Fruit fly (Drosophila melanogaster) whole organism, embryonic: Measurements from ENCODE around the gene Cpr73D.
A peak's percentile ranks its signal among the peaks of the same experiment; 100 is the strongest.

Source experiments
- Asciz ChIP-seq: fragments of 200-800 bp; sonication (Bioruptor generic); optimal IDR thresholded peaks from 2 replicates; lab custom pipeline; 2017; ENCODE audit warnings: missing biosample characterization, mild to moderate bottlenecking, missing genetic modification characterization, missing genetic modification reagents
- BtbVII ChIP-seq: fragments of 200-800 bp; sonication (Bioruptor generic); optimal IDR thresholded peaks from 3 replicates; lab custom pipeline; 2017; ENCODE audit warnings: missing biosample characterization, mild to moderate bottlenecking, missing genetic modification characterization
- CG10267 ChIP-seq: fragments of 200-800 bp; sonication (Bioruptor generic); optimal IDR thresholded peaks from 2 replicates; lab custom pipeline; 2018; ENCODE audit warnings: missing biosample characterization, mild to moderate bottlenecking, missing genetic modification characterization, moderate library complexity
- CG10565 ChIP-seq: fragments of 200-800 bp; sonication (Bioruptor generic); optimal IDR thresholded peaks from 3 replicates; lab custom pipeline; 2016; ENCODE audit warnings: missing biosample characterization, mild to moderate bottlenecking, missing genetic modification characterization
- CG11456 ChIP-seq: fragments of 200-800 bp; sonication (Bioruptor generic); IDR thresholded peaks from 3 replicates; pipeline ENCODE4 v1.3.6; 2022; ENCODE audit warnings: missing biosample characterization, missing genetic modification characterization
- CG12299 ChIP-seq: fragments of 200-800 bp; sonication (Bioruptor generic); optimal IDR thresholded peaks from 2 replicates; lab custom pipeline; 2018; ENCODE audit warnings: missing biosample characterization, mild to moderate bottlenecking, missing genetic modification characterization
- CG13894 ChIP-seq: fragments of 200-800 bp; sonication (Bioruptor generic); optimal IDR thresholded peaks from 3 replicates; lab custom pipeline; 2018; ENCODE audit warnings: missing biosample characterization, mild to moderate bottlenecking, missing genetic modification characterization, moderate library complexity
- CG14014 ChIP-seq: fragments of 200-800 bp; sonication (Bioruptor generic); IDR thresholded peaks from 2 replicates; pipeline ENCODE4 v1.3.6; 2022; ENCODE audit warnings: missing biosample characterization, missing genetic modification characterization
- CG15514 ChIP-seq: fragments of 200-800 bp; sonication (Bioruptor generic); optimal IDR thresholded peaks from 3 replicates; lab custom pipeline; 2017; ENCODE audit warnings: missing biosample characterization, missing genetic modification characterization, mild to moderate bottlenecking, moderate library complexity, missing genetic modification reagents
- CG1602 ChIP-seq: fragments of 200-800 bp; sonication (Bioruptor generic); optimal IDR thresholded peaks from 3 replicates; lab custom pipeline; 2016; ENCODE audit warnings: missing biosample characterization, missing genetic modification characterization
- CG18262 ChIP-seq: fragments of 200-800 bp; optimal IDR thresholded peaks from 3 replicates; lab custom pipeline; 2019; ENCODE audit warnings: missing biosample characterization, mild to moderate bottlenecking, missing genetic modification characterization, moderate library complexity
- CG2120 ChIP-seq: fragments of 200-800 bp; sonication (Bioruptor generic); optimal IDR thresholded peaks from 3 replicates; lab custom pipeline; 2016; ENCODE audit warnings: missing biosample characterization, missing genetic modification characterization
- CG3065 ChIP-seq: fragments of 200-800 bp; sonication (Bioruptor generic); optimal IDR thresholded peaks from 2 replicates; lab custom pipeline; 2016; ENCODE audit warnings: missing biosample characterization, missing genetic modification characterization
- CG3838 ChIP-seq: fragments of 200-800 bp; sonication (Bioruptor generic); optimal IDR thresholded peaks from 3 replicates; lab custom pipeline; 2016; ENCODE audit warnings: missing biosample characterization, missing genetic modification characterization
- CG5953 ChIP-seq: fragments of 200-800 bp; sonication (Bioruptor generic); IDR thresholded peaks from 2 replicates; pipeline ENCODE4 v1.3.6; 2022; ENCODE audit warnings: missing biosample characterization, missing genetic modification characterization
- CG7357 ChIP-seq: fragments of 200-800 bp; sonication (Bioruptor generic); IDR thresholded peaks from 3 replicates; pipeline ENCODE4 v1.3.6; 2022; ENCODE audit warnings: missing biosample characterization, missing genetic modification characterization
- CG7372 ChIP-seq: fragments of 200-800 bp; sonication (Bioruptor generic); IDR thresholded peaks from 2 replicates; pipeline ENCODE4 v1.3.6; 2022; ENCODE audit warnings: missing biosample characterization, missing genetic modification characterization
- CG8478 ChIP-seq: fragments of >200 bp; optimal IDR thresholded peaks from 2 replicates; lab custom pipeline; 2018
- CTCF ChIP-seq: fragments of 200-800 bp; sonication (Bioruptor generic); optimal IDR thresholded peaks from 2 replicates; lab custom pipeline; 2017; ENCODE audit warnings: missing biosample characterization, mild to moderate bottlenecking, missing genetic modification characterization, moderate library complexity
- CkIIα-i1 ChIP-seq: fragments of 200-800 bp; sonication (Bioruptor generic); IDR thresholded peaks from 2 replicates; pipeline ENCODE4 v1.3.6; 2022; ENCODE audit warnings: missing biosample characterization, missing genetic modification characterization
- CrebB ChIP-seq: fragments of 200-800 bp; sonication (Bioruptor generic); optimal IDR thresholded peaks from 3 replicates; lab custom pipeline; 2018; ENCODE audit warnings: missing biosample characterization, mild to moderate bottlenecking, missing genetic modification characterization
- Hr39 ChIP-seq: fragments of >200 bp; optimal IDR thresholded peaks from 2 replicates; lab custom pipeline; 2017
- Lhr ChIP-seq: fragments of 200-800 bp; sonication (Bioruptor generic); optimal IDR thresholded peaks from 3 replicates; lab custom pipeline; 2017; ENCODE audit warnings: mild to moderate bottlenecking, missing biosample characterization, missing genetic modification reagents, missing genetic modification characterization
- Lpt ChIP-seq: fragments of >200 bp; optimal IDR thresholded peaks from 2 replicates; lab custom pipeline; 2018; ENCODE audit warnings: missing biosample characterization, missing genetic modification characterization
- Med ChIP-seq: fragments of 200-800 bp; sonication (Bioruptor generic); peaks from one replicate; lab custom pipeline; 2016; ENCODE audit warnings: missing biosample characterization, missing genetic modification characterization, mild to moderate bottlenecking, inconsistent platforms, moderate library complexity
- Mrtf ChIP-seq: fragments of 200-800 bp; sonication (Bioruptor generic); IDR thresholded peaks from 3 replicates; pipeline ENCODE4 v1.3.6; 2022; ENCODE audit warnings: missing biosample characterization, missing genetic modification characterization
- NFAT ChIP-seq: fragments of 200-800 bp; sonication (Bioruptor generic); IDR thresholded peaks from 2 replicates; pipeline ENCODE4 v1.3.6; 2022; ENCODE audit warnings: missing biosample characterization, missing genetic modification characterization
- Six4 ChIP-seq: fragments of 200-800 bp; sonication (Bioruptor generic); optimal IDR thresholded peaks from 2 replicates; lab custom pipeline; 2016; ENCODE audit warnings: missing biosample characterization, missing genetic modification characterization
- Spps ChIP-seq: fragments of 200-800 bp; sonication (Bioruptor generic); optimal IDR thresholded peaks from 2 replicates; lab custom pipeline; 2018; ENCODE audit warnings: missing biosample characterization, mild to moderate bottlenecking, missing genetic modification characterization
- ac ChIP-seq: fragments of 200-800 bp; sonication (Bioruptor generic); optimal IDR thresholded peaks from 3 replicates; lab custom pipeline; 2017; ENCODE audit warnings: missing biosample characterization, mild to moderate bottlenecking, missing genetic modification characterization
- ap ChIP-seq: fragments of 200-800 bp; sonication (Bioruptor generic); IDR thresholded peaks from 2 replicates; pipeline ENCODE4 v1.3.6; 2022; ENCODE audit warnings: missing biosample characterization, missing genetic modification characterization
- ash1 ChIP-seq: fragments of 200-800 bp; sonication (Bioruptor generic); optimal IDR thresholded peaks from 2 replicates; lab custom pipeline; 2018; ENCODE audit warnings: missing biosample characterization, mild to moderate bottlenecking, missing genetic modification characterization
- az2 ChIP-seq: fragments of 200-800 bp; sonication (Bioruptor generic); optimal IDR thresholded peaks from 3 replicates; lab custom pipeline; 2016; ENCODE audit warnings: missing biosample characterization, missing genetic modification characterization
- cad ChIP-seq: fragments of >200 bp; optimal IDR thresholded peaks from 2 replicates; lab custom pipeline; 2017; ENCODE audit warnings: missing biosample characterization, missing genetic modification characterization
- cato ChIP-seq: fragments of 200-800 bp; sonication (Bioruptor generic); optimal IDR thresholded peaks from 2 replicates; lab custom pipeline; 2016; ENCODE audit warnings: missing biosample characterization, missing genetic modification characterization, borderline replicate concordance
- caup ChIP-seq: fragments of 200-800 bp; sonication (Bioruptor generic); optimal IDR thresholded peaks from 3 replicates; lab custom pipeline; 2017; ENCODE audit warnings: missing biosample characterization, mild to moderate bottlenecking, missing genetic modification characterization, moderate library complexity; ENCODE audit not compliant: severe bottlenecking
- croc ChIP-seq: fragments of 200-800 bp; sonication (Bioruptor generic); conservative IDR thresholded peaks from 3 replicates; pipeline ENCODE4 v1.3.6; 2022; ENCODE audit warnings: missing biosample characterization, missing genetic modification characterization
- crp ChIP-seq, 2 experiments: fragments of 200-800 bp; sonication (Bioruptor generic); optimal IDR thresholded peaks; 2 replicates in 1 of 2; 3 replicates in 1 of 2; lab custom pipeline; 2017; ENCODE audit warnings: missing biosample characterization in 2 of 2, missing genetic modification characterization in 2 of 2, mild to moderate bottlenecking in 1 of 2, moderate library complexity in 1 of 2
- ewg ChIP-seq: fragments of 200-800 bp; sonication (Bioruptor generic); optimal IDR thresholded peaks from 3 replicates; lab custom pipeline; 2017; ENCODE audit warnings: mild to moderate bottlenecking, missing biosample characterization, missing genetic modification reagents, missing genetic modification characterization
- exex ChIP-seq: fragments of 200-800 bp; sonication (Bioruptor generic); optimal IDR thresholded peaks from 4 replicates; lab custom pipeline; 2018; ENCODE audit warnings: missing biosample characterization, mild to moderate bottlenecking, missing genetic modification characterization, moderate library complexity
- fd3F ChIP-seq: fragments of 200-800 bp; sonication (Bioruptor generic); optimal IDR thresholded peaks from 2 replicates; lab custom pipeline; 2018; ENCODE audit warnings: missing biosample characterization, mild to moderate bottlenecking, missing genetic modification characterization, moderate library complexity
- grau ChIP-seq: fragments of 200-800 bp; optimal IDR thresholded peaks from 3 replicates; lab custom pipeline; 2019; ENCODE audit warnings: missing biosample characterization, mild to moderate bottlenecking, missing genetic modification characterization, moderate library complexity
- gt ChIP-seq: fragments of 200-800 bp; sonication (Bioruptor generic); IDR thresholded peaks from 2 replicates; pipeline ENCODE4 v1.3.6; 2022; ENCODE audit warnings: missing biosample characterization, missing genetic modification characterization
- insv ChIP-seq, 2 experiments: fragments of 200-800 bp; sonication (Bioruptor generic); optimal IDR thresholded peaks; 3 replicates each; lab custom pipeline; 2016 to 2018; ENCODE audit warnings: missing biosample characterization in 2 of 2, missing genetic modification characterization in 2 of 2
- lilli ChIP-seq: fragments of 200-800 bp; sonication (Bioruptor generic); optimal IDR thresholded peaks from 3 replicates; lab custom pipeline; 2016; ENCODE audit warnings: missing biosample characterization, missing genetic modification characterization
- run ChIP-seq: fragments of 200-800 bp; sonication (Bioruptor generic); optimal IDR thresholded peaks from 3 replicates; lab custom pipeline; 2018; ENCODE audit warnings: missing biosample characterization, mild to moderate bottlenecking, missing genetic modification characterization
- so ChIP-seq: fragments of 200-800 bp; sonication (Bioruptor generic); IDR thresholded peaks from 3 replicates; pipeline ENCODE4 v1.3.6; 2022; ENCODE audit warnings: missing biosample characterization, missing genetic modification characterization
- tna ChIP-seq: fragments of 200-800 bp; sonication (Bioruptor generic); IDR thresholded peaks from 2 replicates; pipeline ENCODE4 v1.3.6; 2022; ENCODE audit warnings: missing biosample characterization, missing genetic modification characterization; ENCODE audit not compliant: partially characterized antibody
- trem ChIP-seq: fragments of 200-800 bp; optimal IDR thresholded peaks from 3 replicates; lab custom pipeline; 2019; ENCODE audit warnings: missing biosample characterization, mild to moderate bottlenecking, missing genetic modification characterization, moderate library complexity
- unpg ChIP-seq: fragments of 200-800 bp; sonication (Bioruptor generic); optimal IDR thresholded peaks from 3 replicates; lab custom pipeline; 2018; ENCODE audit warnings: missing biosample characterization, mild to moderate bottlenecking, missing genetic modification characterization, moderate library complexity
- vfl ChIP-seq: fragments of 200-800 bp; sonication (Bioruptor generic); optimal IDR thresholded peaks from 2 replicates; lab custom pipeline; 2016; ENCODE audit warnings: missing biosample characterization, missing genetic modification characterization
- zen ChIP-seq: fragments of 200-800 bp; sonication (Bioruptor generic); optimal IDR thresholded peaks from 3 replicates; lab custom pipeline; 2018; ENCODE audit warnings: missing biosample characterization, mild to moderate bottlenecking, missing genetic modification characterization, moderate library complexity
- zfh1 ChIP-seq: fragments of 200-800 bp; sonication (Bioruptor generic); IDR thresholded peaks from 3 replicates; pipeline ENCODE4 v1.3.6; 2022; ENCODE audit warnings: missing biosample characterization, missing genetic modification characterization

Gene Cpr73D

DNA sequence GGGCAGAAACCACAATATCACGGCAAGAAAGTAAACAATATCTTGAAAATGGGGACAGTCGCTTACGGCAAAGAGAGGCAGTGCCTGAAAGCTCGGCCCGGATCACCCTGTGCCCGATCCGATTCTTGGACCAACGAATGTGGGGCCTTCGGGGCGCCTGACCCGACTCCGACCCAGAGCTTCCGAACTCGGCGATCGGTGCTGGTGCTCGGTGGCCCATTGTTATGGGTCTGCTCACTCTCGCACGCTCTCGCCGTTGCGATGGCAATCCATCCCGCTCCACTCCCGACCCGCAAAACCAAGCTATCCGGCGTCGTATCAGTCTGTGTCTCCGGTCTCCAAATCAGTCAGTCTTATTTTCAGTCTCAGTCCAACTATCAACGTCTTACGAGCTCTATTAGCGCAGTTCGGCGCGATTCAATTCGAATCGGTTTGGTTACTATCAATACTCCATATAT lies 12.2 kb upstream of the Cpr73D start, which contains the start of gene Exn (continued):
- no peak for TF ChIP-seq crp (GFP tag; optimal IDR thresholded peaks at IDR 0.05; lab: Kevin White, UChicago)
- TF ChIP-seq tna (GFP tag; lab: Robert Waterston, UW): peak; percentile 33; the same call in 1 of the 2 replicates
- TF ChIP-seq Med (GFP tag; lab: Kevin White, UChicago): peak; percentile 90
- TF ChIP-seq CG8478: no peak
- TF ChIP-seq CG13894 (tag; lab: Kevin White, UChicago): no peak
- TF ChIP-seq exex (tag; lab: Kevin White, UChicago): peak; percentile 54
- peak; percentile 68; the same call in 1 of the 3 replicates for TF ChIP-seq so
- no peak for TF ChIP-seq CTCF (GFP tag; lab: Kevin White, UChicago)
- TF ChIP-seq Hr39: no peak
- no peak for TF ChIP-seq grau (tag; lab: Kevin White, UChicago)
- TF ChIP-seq CG12299 (tag; lab: Kevin White, UChicago): peak; percentile 8
- TF ChIP-seq CG1602 (GFP tag; lab: Kevin White, UChicago): no peak
- no peak for TF ChIP-seq run (tag; lab: Kevin White, UChicago)
- TF ChIP-seq Spps (tag; lab: Kevin White, UChicago): no peak
- no peak for TF ChIP-seq CG11456 (GFP tag; lab: Robert Waterston, UW)
- no peak for TF ChIP-seq CG7357 (GFP tag; lab: Robert Waterston, UW)
- TF ChIP-seq Asciz: no peak
- no peak for TF ChIP-seq ash1 (GFP tag; lab: Kevin White, UChicago)
- no peak for TF ChIP-seq croc (GFP tag; lab: Robert Waterston, UW)
- no peak for TF ChIP-seq lilli
- TF ChIP-seq CG3838 (GFP tag; lab: Kevin White, UChicago): no peak
- peak; percentile 40 for TF ChIP-seq BtbVII (GFP tag; lab: Kevin White, UChicago)
- TF ChIP-seq ap (GFP tag; lab: Robert Waterston, UW): no peak
- TF ChIP-seq CG3065: no peak
- TF ChIP-seq cad (GFP tag; lab: Kevin White, UChicago): no peak
- no peak for TF ChIP-seq CG5953
- peak; percentile 12 for TF ChIP-seq CG2120
- peak; percentile 37; the same call in 1 of the 3 replicates for TF ChIP-seq zfh1 (GFP tag; lab: Robert Waterston, UW)
- no peak for TF ChIP-seq CkIIα-i1 (GFP tag; lab: Robert Waterston, UW)
- TF ChIP-seq unpg: no peak
- TF ChIP-seq CG15514 (GFP tag; lab: Kevin White, UChicago): no peak
- no peak for TF ChIP-seq CG10267 (tag; lab: Kevin White, UChicago)
- 0 out of 2 replicates have a peak, but pooled peaks have one; percentile 29 for TF ChIP-seq NFAT (GFP tag; lab: Robert Waterston, UW)
- no peak for TF ChIP-seq gt (GFP tag; lab: Robert Waterston, UW)
- peak; percentile 43; the same call in 1 of the 2 replicates for TF ChIP-seq CG14014 (GFP tag; lab: Robert Waterston, UW)
- no peak for TF ChIP-seq ewg (GFP tag; lab: Kevin White, UChicago)
- no peak for TF ChIP-seq Six4 (GFP tag; lab: Kevin White, UChicago)
- TF ChIP-seq trem (tag; lab: Kevin White, UChicago): no peak
- no peak for TF ChIP-seq vfl (GFP tag; lab: Kevin White, UChicago)
- TF ChIP-seq Lpt (GFP tag; lab: Kevin White, UChicago): no peak
- no peak for TF ChIP-seq CG18262 (tag; lab: Kevin White, UChicago)
- no peak for TF ChIP-seq az2 (GFP tag; lab: Kevin White, UChicago)
- TF ChIP-seq zen (tag; lab: Kevin White, UChicago): no peak
- no peak for TF ChIP-seq CG10565 (GFP tag; lab: Kevin White, UChicago)
- no peak for TF ChIP-seq insv (GFP tag; optimal IDR thresholded peaks at IDR 0.05; lab: Kevin White, UChicago)
- TF ChIP-seq cato (GFP tag; lab: Kevin White, UChicago): no peak
- TF ChIP-seq CG7372 (GFP tag; lab: Robert Waterston, UW): no peak
- TF ChIP-seq Mrtf (GFP tag; lab: Robert Waterston, UW): no peak
- TF ChIP-seq fd3F (GFP tag; lab: Kevin White, UChicago): no peak
- peak; percentile 45 for TF ChIP-seq CrebB (tag; lab: Kevin White, UChicago)
- peak; percentile 59 for TF ChIP-seq caup (GFP tag; lab: Kevin White, UChicago)
- no peak for TF ChIP-seq ac (GFP tag; lab: Kevin White, UChicago)
- TF ChIP-seq Lhr (GFP tag; lab: Kevin White, UChicago): no peak
